Worm (Caenorhabditis elegans) whole organism, young adult: ENCODE results near the gene C32D5.14.
A peak's percentile ranks its signal among the peaks of the same experiment; 100 is the strongest.

Experiments
- B0035.1 ChIP-seq: sonication (generic microtip); optimal IDR thresholded peaks from 2 replicates; lab custom pipeline; 2016; ENCODE audit warnings: missing genetic modification characterization, mild to moderate bottlenecking, missing compliant biosample characterization, missing genotype, missing genetic modification reagents
- F23B12.7 ChIP-seq: sonication (generic microtip); optimal IDR thresholded peaks from 2 replicates; lab custom pipeline; 2017; ENCODE audit warnings: missing genetic modification characterization, mild to moderate bottlenecking, missing compliant biosample characterization, antibody characterized with exemption, moderate library complexity; ENCODE audit not compliant: insufficient read depth
- F37B4.10 ChIP-seq: fragments of 200-800 bp; sonication (Bioruptor generic); IDR thresholded peaks from 2 replicates; pipeline ENCODE4 v1.3.6; 2022; ENCODE audit warnings: missing genetic modification characterization, missing compliant biosample characterization
- F39B2.1 ChIP-seq: fragments of 200-800 bp; sonication (Bioruptor generic); IDR thresholded peaks from 2 replicates; pipeline ENCODE4 v1.3.6; 2022; ENCODE audit warnings: missing genetic modification reagents, missing genetic modification characterization, missing compliant biosample characterization
- F52B5.7 ChIP-seq: sonication (generic microtip); optimal IDR thresholded peaks from 2 replicates; lab custom pipeline; 2016; ENCODE audit warnings: mild to moderate bottlenecking, missing genetic modification characterization, missing compliant biosample characterization
- F57C9.4 ChIP-seq: sonication (generic microtip); optimal IDR thresholded peaks from 2 replicates; lab custom pipeline; 2017; ENCODE audit warnings: mild to moderate bottlenecking, missing genetic modification characterization, missing compliant biosample characterization
- K11D2.4 ChIP-seq: fragments of 200-800 bp; sonication (Bioruptor generic); IDR thresholded peaks from 2 replicates; pipeline ENCODE4 v1.3.6; 2022; ENCODE audit warnings: missing genetic modification reagents, missing genetic modification characterization, missing compliant biosample characterization
- K12H6.12 ChIP-seq: fragments of 200-800 bp; sonication (Bioruptor generic); optimal IDR thresholded peaks from 2 replicates; lab custom pipeline; 2018; ENCODE audit warnings: mild to moderate bottlenecking, missing genetic modification characterization, missing compliant biosample characterization
- Y79H2A.3 ChIP-seq: fragments of 200-800 bp; sonication (Bioruptor generic); conservative IDR thresholded peaks from 2 replicates; pipeline ENCODE4 v1.3.6; 2022; ENCODE audit warnings: missing genetic modification reagents, missing genetic modification characterization, missing compliant biosample characterization
- ZK185.1 ChIP-seq: sonication (generic microtip); optimal IDR thresholded peaks from 2 replicates; lab custom pipeline; 2016; ENCODE audit warnings: mild to moderate bottlenecking, missing genetic modification characterization, missing compliant biosample characterization; ENCODE audit not compliant: poor library complexity, severe bottlenecking
- ama-1 ChIP-seq, 3 experiments: fragments of 150-350 bp in 1 of 3; sonication (generic microtip) in 2 of 3; optimal IDR thresholded peaks; 2 replicates each; lab custom pipeline; 2014 to 2018; ENCODE audit warnings: missing biosample characterization in 2 of 3, missing genetic modification characterization in 2 of 3, missing genetic modification reagents in 2 of 3
- aptf-2 ChIP-seq: fragments of 200-800 bp; sonication (Bioruptor generic); conservative IDR thresholded peaks from 2 replicates; pipeline ENCODE4 v1.3.6; 2022; ENCODE audit warnings: missing genetic modification reagents, missing genetic modification characterization, missing compliant biosample characterization
- atf-7 ChIP-seq: sonication (generic microtip); optimal IDR thresholded peaks from 2 replicates; lab custom pipeline; 2017; ENCODE audit warnings: mild to moderate bottlenecking, missing genetic modification characterization, missing compliant biosample characterization
- attf-3 ChIP-seq: fragments of 200-800 bp; sonication (Bioruptor generic); conservative IDR thresholded peaks from 2 replicates; pipeline ENCODE4 v1.3.6; 2022; ENCODE audit warnings: missing genetic modification reagents, missing genetic modification characterization, missing compliant biosample characterization
- attf-5 ChIP-seq: fragments of 200-800 bp; sonication (Bioruptor generic); optimal IDR thresholded peaks from 2 replicates; lab custom pipeline; 2018; ENCODE audit warnings: mild to moderate bottlenecking, missing genetic modification characterization, missing compliant biosample characterization
- ccch-3 ChIP-seq: fragments of 200-800 bp; sonication (Bioruptor generic); optimal IDR thresholded peaks from 2 replicates; lab custom pipeline; 2018; ENCODE audit warnings: mild to moderate bottlenecking, missing genetic modification characterization, missing compliant biosample characterization
- ceh-40 ChIP-seq: fragments of 200-800 bp; sonication (Bioruptor generic); IDR thresholded peaks from 2 replicates; pipeline ENCODE4 v1.3.6; 2022; ENCODE audit warnings: missing genetic modification characterization, missing compliant biosample characterization
- efl-1 ChIP-seq: fragments of 150-350 bp; optimal IDR thresholded peaks from 2 replicates; lab custom pipeline; 2014; ENCODE audit warnings: missing biosample characterization, missing genetic modification reagents, missing genetic modification characterization
- egl-18 ChIP-seq: fragments of 200-800 bp; sonication (Bioruptor generic); IDR thresholded peaks from 2 replicates; pipeline ENCODE4 v1.3.6; 2022; ENCODE audit warnings: missing genetic modification reagents, missing genetic modification characterization, missing compliant biosample characterization
- egl-44 ChIP-seq: fragments of 200-800 bp; sonication (Bioruptor generic); IDR thresholded peaks from 2 replicates; pipeline ENCODE4 v1.3.6; 2022; ENCODE audit warnings: missing genetic modification reagents, missing genetic modification characterization, missing compliant biosample characterization
- egrh-3 ChIP-seq: fragments of 200-800 bp; sonication (Bioruptor generic); IDR thresholded peaks from 2 replicates; pipeline ENCODE4 v1.3.6; 2022; ENCODE audit warnings: missing genetic modification reagents, missing genetic modification characterization, missing compliant biosample characterization
- hlh-26 ChIP-seq: fragments of 200-800 bp; sonication (Bioruptor generic); conservative IDR thresholded peaks from 2 replicates; pipeline ENCODE4 v1.3.6; 2022; ENCODE audit warnings: missing genetic modification reagents, missing genetic modification characterization, missing compliant biosample characterization
- hmg-20 ChIP-seq: fragments of 200-800 bp; sonication (Bioruptor generic); IDR thresholded peaks from 2 replicates; pipeline ENCODE4 v1.3.6; 2022; ENCODE audit warnings: missing genetic modification reagents, missing genetic modification characterization, missing compliant biosample characterization
- lag-1 ChIP-seq: fragments of 200-800 bp; sonication (Bioruptor generic); IDR thresholded peaks from 2 replicates; pipeline ENCODE4 v1.3.6; 2022; ENCODE audit warnings: missing genetic modification reagents, missing genetic modification characterization, missing compliant biosample characterization
- lin-40 ChIP-seq: sonication (generic microtip); optimal IDR thresholded peaks from 2 replicates; lab custom pipeline; 2016; ENCODE audit warnings: missing genetic modification characterization, mild to moderate bottlenecking, missing compliant biosample characterization, missing genotype, missing genetic modification reagents
- lir-1 ChIP-seq: fragments of 200-800 bp; sonication (Bioruptor generic); conservative IDR thresholded peaks from 2 replicates; pipeline ENCODE4 v1.3.6; 2022; ENCODE audit warnings: missing genetic modification reagents, missing genetic modification characterization, missing compliant biosample characterization
- lsl-1 ChIP-seq: fragments of 200-800 bp; sonication (Bioruptor generic); optimal IDR thresholded peaks from 2 replicates; lab custom pipeline; 2018; ENCODE audit warnings: mild to moderate bottlenecking, missing genetic modification characterization, moderate library complexity, missing compliant biosample characterization
- lsy-27 ChIP-seq: sonication (generic microtip); optimal IDR thresholded peaks from 2 replicates; lab custom pipeline; 2017; ENCODE audit warnings: missing genetic modification characterization, mild to moderate bottlenecking, missing compliant biosample characterization, antibody characterized with exemption, missing genotype, borderline replicate concordance; ENCODE audit not compliant: insufficient read depth
- madf-3 ChIP-seq: fragments of 200-800 bp; sonication (Bioruptor generic); IDR thresholded peaks from 2 replicates; pipeline ENCODE4 v1.3.6; 2022; ENCODE audit warnings: missing genetic modification reagents, missing genetic modification characterization, missing compliant biosample characterization
- mxl-1 ChIP-seq: sonication (generic microtip); optimal IDR thresholded peaks from 2 replicates; lab custom pipeline; 2016; ENCODE audit warnings: missing genetic modification characterization, missing compliant biosample characterization
- nhr-120 ChIP-seq: fragments of 200-800 bp; sonication (Bioruptor generic); IDR thresholded peaks from 2 replicates; pipeline ENCODE4 v1.3.6; 2022; ENCODE audit warnings: missing genetic modification characterization, missing compliant biosample characterization
- nhr-80 ChIP-seq: sonication (generic microtip); optimal IDR thresholded peaks from 2 replicates; lab custom pipeline; 2016; ENCODE audit warnings: missing genetic modification characterization, missing compliant biosample characterization
- rec-8 ChIP-seq, 2 experiments: sonication (generic microtip); optimal IDR thresholded peaks; 2 replicates each; lab custom pipeline; 2016; ENCODE audit warnings: mild to moderate bottlenecking in 2 of 2, missing genetic modification characterization in 2 of 2, missing genetic modification reagents in 2 of 2, missing genotype in 2 of 2, missing biosample characterization in 1 of 2, missing compliant biosample characterization in 1 of 2, moderate library complexity in 1 of 2
- repo-1 ChIP-seq: sonication (generic microtip); optimal IDR thresholded peaks from 2 replicates; lab custom pipeline; 2017; ENCODE audit warnings: mild to moderate bottlenecking, missing genetic modification characterization, missing compliant biosample characterization
- snpc-1.1 ChIP-seq: sonication (generic microtip); optimal IDR thresholded peaks from 2 replicates; lab custom pipeline; 2017; ENCODE audit warnings: missing genetic modification characterization, mild to moderate bottlenecking, missing compliant biosample characterization, antibody characterized with exemption, moderate library complexity, missing genotype, missing genetic modification reagents; ENCODE audit not compliant: insufficient read depth
- snpc-1.3 ChIP-seq: sonication (generic microtip); optimal IDR thresholded peaks from 2 replicates; lab custom pipeline; 2017; ENCODE audit warnings: missing genetic modification characterization, mild to moderate bottlenecking, missing compliant biosample characterization, antibody characterized with exemption, moderate library complexity, missing genotype, missing genetic modification reagents; ENCODE audit not compliant: insufficient read depth
- tbp1 ChIP-seq: fragments of 200-800 bp; sonication (Bioruptor generic); optimal IDR thresholded peaks from 2 replicates; lab custom pipeline; 2018; ENCODE audit warnings: mild to moderate bottlenecking, missing genetic modification characterization, missing compliant biosample characterization
- unc-130 ChIP-seq: sonication (generic microtip); optimal IDR thresholded peaks from 2 replicates; lab custom pipeline; 2016; ENCODE audit warnings: missing genetic modification reagents, missing genetic modification characterization, missing compliant biosample characterization
- ztf-22 ChIP-seq: fragments of 200-800 bp; sonication (Bioruptor generic); optimal IDR thresholded peaks from 2 replicates; lab custom pipeline; 2018; ENCODE audit warnings: mild to moderate bottlenecking, missing genetic modification characterization, moderate library complexity, missing compliant biosample characterization
- ztf-6 ChIP-seq: fragments of 200-800 bp; sonication (Bioruptor generic); IDR thresholded peaks from 2 replicates; pipeline ENCODE4 v1.3.6; 2022; ENCODE audit warnings: missing genetic modification reagents, missing genetic modification characterization, missing compliant biosample characterization

C32D5.14 gene

ce11 chrII:6344513-6344912, 9.2 kb downstream of the C32D5.14 start:
- TF ChIP-seq nhr-120 (GFP tag; lab: Robert Waterston, UW) (no peak), egl-44 (no peak), hmg-20 (no peak), B0035.1 (tag; lab: Kevin White, UChicago) (no peak), lag-1 (GFP tag; lab: Robert Waterston, UW) (no peak), aptf-2 (GFP tag; lab: Robert Waterston, UW) (no peak), F39B2.1 (GFP tag; lab: Robert Waterston, UW) (no peak)

- TF ChIP-seq madf-3 (GFP tag; lab: Robert Waterston, UW) (no peak), F39B2.1 (GFP tag; lab: Robert Waterston, UW) (no peak), lin-40 (tag; lab: Kevin White, UChicago) (no peak), egl-18 (GFP tag; lab: Robert Waterston, UW) (no peak)
Observed at ce11 chrII:6345195-6346158, 10.2 kb downstream of the C32D5.14 start, which contains the start of gene C32D5.8. Gene C32D5.8 (minus strand): TSS chrII:6345964.

- TF ChIP-seq efl-1 (GFP tag; lab: Kevin White, UChicago), result no peak
- TF ChIP-seq ama-1 (optimal IDR thresholded peaks at IDR 0.05; lab: Kevin White, UChicago), result peak; percentile 96
- peak in 1 of 2 experiments; percentile 49 for TF ChIP-seq ama-1 (GFP tag; optimal IDR thresholded peaks at IDR 0.05; lab: Kevin White, UChicago)
- TF ChIP-seq attf-3 (GFP tag; lab: Robert Waterston, UW), result 0 out of 2 replicates have a peak, but pooled peaks have one; percentile 26
- peak; percentile 71 for TF ChIP-seq B0035.1 (tag; lab: Kevin White, UChicago)
- TF ChIP-seq atf-7 (tag; lab: Kevin White, UChicago), result peak; percentile 90
- TF ChIP-seq egrh-3 (GFP tag; lab: Robert Waterston, UW), result no peak
- TF ChIP-seq K12H6.12 (tag; lab: Kevin White, UChicago), result peak; percentile 58
- TF ChIP-seq unc-130 (GFP tag; lab: Kevin White, UChicago), result peak; percentile 56
- no peak for TF ChIP-seq hmg-20
- no peak; the same call in 1 of the 2 replicates for TF ChIP-seq Y79H2A.3 (GFP tag; lab: Robert Waterston, UW)
- peak; percentile 97 for TF ChIP-seq repo-1 (tag; lab: Kevin White, UChicago)
- no peak for TF ChIP-seq hlh-26 (GFP tag; lab: Robert Waterston, UW)
- TF ChIP-seq F23B12.7 (tag; lab: Kevin White, UChicago), result peak; percentile 96
- no peak for TF ChIP-seq lsl-1 (GFP tag; lab: Kevin White, UChicago)
- TF ChIP-seq F37B4.10 (GFP tag; lab: Robert Waterston, UW), result 0 out of 2 replicates have a peak, but pooled peaks have one; percentile 14
- peak in 1 of 2 experiments; percentile 10 for TF ChIP-seq rec-8 (tag; optimal IDR thresholded peaks at IDR 0.05; lab: Kevin White, UChicago)
- peak; percentile 63 for TF ChIP-seq tbp1 (GFP tag; lab: Kevin White, UChicago)
- TF ChIP-seq F57C9.4, result peak; percentile 86
- TF ChIP-seq ccch-3 (GFP tag; lab: Kevin White, UChicago), result no peak
- peak; percentile 86 for TF ChIP-seq ZK185.1
- peak; percentile 85 for TF ChIP-seq F52B5.7 (tag; lab: Kevin White, UChicago)
- TF ChIP-seq K11D2.4 (GFP tag; lab: Robert Waterston, UW), result peak; percentile 93
- TF ChIP-seq ztf-6 (GFP tag; lab: Robert Waterston, UW), result no peak
- TF ChIP-seq attf-5, result peak; percentile 64
- no peak for TF ChIP-seq ceh-40 (GFP tag; lab: Robert Waterston, UW)
- no peak for TF ChIP-seq snpc-1.1 (tag; lab: Kevin White, UChicago)
- TF ChIP-seq snpc-1.3 (tag; lab: Kevin White, UChicago), result no peak
- no peak for TF ChIP-seq lsy-27
- TF ChIP-seq mxl-1 (tag; lab: Kevin White, UChicago), result no peak
- TF ChIP-seq nhr-80 (tag; lab: Kevin White, UChicago), result peak; percentile 32
- peak; percentile 35 for TF ChIP-seq ztf-22 (GFP tag; lab: Kevin White, UChicago)
- 0 out of 2 replicates have a peak, but pooled peaks have one; percentile 31 for TF ChIP-seq lir-1 (GFP tag; lab: Robert Waterston, UW)
Observed at ce11 chrII:6346551-6347079, 11.3 kb downstream of the C32D5.14 start.
